Fruit fly (Drosophila melanogaster): ENCODE measurements around the gene CrebA.

DNA sequence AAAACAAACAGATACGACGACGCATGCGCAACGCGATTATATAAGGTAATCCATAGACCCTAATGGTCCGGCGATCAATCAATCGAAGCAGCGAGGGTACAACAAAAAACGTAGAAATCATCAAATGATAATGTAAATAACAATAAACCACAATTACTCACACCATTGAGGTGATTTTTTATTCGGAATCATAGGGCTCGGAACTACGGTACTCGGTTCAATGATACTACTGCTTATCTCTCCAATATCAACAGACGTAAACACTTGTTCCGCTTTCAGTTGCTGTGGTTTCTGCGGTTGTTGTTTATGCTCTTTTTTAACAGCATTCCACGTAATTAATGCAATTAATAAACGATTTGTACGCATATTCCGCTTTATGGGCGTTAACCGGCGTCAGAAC is 62.8 kb downstream of the CrebA start:
- TF ChIP-seq gt (GFP tag; IDR thresholded peaks at IDR 0.05) (no peak), CG6175 (GFP tag; IDR thresholded peaks at IDR 0.05) (no peak), Nf-YA (GFP tag; IDR thresholded peaks at IDR 0.05) (no peak), CG12236 (GFP tag; optimal IDR thresholded peaks at IDR 0.05) (no peak), Sry-δ (GFP tag; optimal IDR thresholded peaks at IDR 0.05) (no peak), CG4617 (GFP tag; optimal IDR thresholded peaks at IDR 0.05; ENCODE audit: borderline replicate concordance) (no peak), Rfx (GFP tag; IDR thresholded peaks at IDR 0.05) (no peak)

Data from whole organism, embryonic.